Worm (Caenorhabditis elegans) whole organism, young adult: ENCODE results near the gene nspc-13.

Source experiments
- B0336.3 ChIP-seq: fragments of 200-800 bp; sonication (Bioruptor generic); IDR thresholded peaks from 2 replicates; pipeline ENCODE4 v1.3.6; 2022; ENCODE audit warnings: missing genetic modification characterization, missing compliant biosample characterization
- C17E4.6 ChIP-seq: fragments of 200-800 bp; sonication (Bioruptor generic); IDR thresholded peaks from 2 replicates; pipeline ENCODE4 v1.3.6; 2022; ENCODE audit warnings: missing genetic modification reagents, missing genetic modification characterization, missing compliant biosample characterization
- D2030.7 ChIP-seq: fragments of 200-800 bp; sonication (Bioruptor generic); IDR thresholded peaks from 2 replicates; pipeline ENCODE4 v1.3.6; 2022; ENCODE audit warnings: missing genetic modification reagents, missing genetic modification characterization, missing compliant biosample characterization
- F22D6.2 ChIP-seq: sonication (generic microtip); optimal IDR thresholded peaks from 2 replicates; lab custom pipeline; 2016; ENCODE audit warnings: mild to moderate bottlenecking, missing genetic modification characterization, missing compliant biosample characterization
- F52B5.7 ChIP-seq: sonication (generic microtip); optimal IDR thresholded peaks from 2 replicates; lab custom pipeline; 2016; ENCODE audit warnings: mild to moderate bottlenecking, missing genetic modification characterization, missing compliant biosample characterization
- F55B11.4 ChIP-seq: sonication (generic microtip); optimal IDR thresholded peaks from 2 replicates; lab custom pipeline; 2016; ENCODE audit warnings: missing compliant biosample characterization, missing genetic modification characterization, borderline replicate concordance; ENCODE audit not compliant: insufficient read depth
- F57A8.1 ChIP-seq: fragments of 200-800 bp; sonication (Bioruptor generic); optimal IDR thresholded peaks from 2 replicates; lab custom pipeline; 2018; ENCODE audit warnings: mild to moderate bottlenecking, missing genetic modification characterization, moderate library complexity, missing compliant biosample characterization
- K12H6.12 ChIP-seq: fragments of 200-800 bp; sonication (Bioruptor generic); optimal IDR thresholded peaks from 2 replicates; lab custom pipeline; 2018; ENCODE audit warnings: mild to moderate bottlenecking, missing genetic modification characterization, missing compliant biosample characterization
- Y53F4B.3 ChIP-seq: fragments of 200-800 bp; sonication (Bioruptor generic); IDR thresholded peaks from 2 replicates; pipeline ENCODE4 v1.3.6; 2022; ENCODE audit warnings: missing genetic modification reagents, missing genetic modification characterization, missing compliant biosample characterization
- Y56A3A.18 ChIP-seq: fragments of 200-800 bp; sonication (Bioruptor generic); IDR thresholded peaks from 2 replicates; pipeline ENCODE4 v1.3.6; 2022; ENCODE audit warnings: missing genetic modification reagents, missing genetic modification characterization, missing compliant biosample characterization
- Y67H2A.10 ChIP-seq: fragments of 200-800 bp; sonication (Bioruptor generic); conservative IDR thresholded peaks from 2 replicates; pipeline ENCODE4 v1.3.6; 2022; ENCODE audit warnings: missing genetic modification reagents, missing genetic modification characterization, missing compliant biosample characterization
- ama-1 ChIP-seq, 3 experiments: fragments of 150-350 bp in 1 of 3; sonication (generic microtip) in 2 of 3; optimal IDR thresholded peaks; 2 replicates each; lab custom pipeline; 2014 to 2018; ENCODE audit warnings: missing biosample characterization in 2 of 3, missing genetic modification characterization in 2 of 3, missing genetic modification reagents in 2 of 3
- attf-5 ChIP-seq: fragments of 200-800 bp; sonication (Bioruptor generic); optimal IDR thresholded peaks from 2 replicates; lab custom pipeline; 2018; ENCODE audit warnings: mild to moderate bottlenecking, missing genetic modification characterization, missing compliant biosample characterization
- attf-6 ChIP-seq: fragments of 200-800 bp; sonication (Bioruptor generic); IDR thresholded peaks from 2 replicates; pipeline ENCODE4 v1.3.6; 2022; ENCODE audit warnings: missing genetic modification reagents, missing genetic modification characterization, missing compliant biosample characterization
- bed-1 ChIP-seq: fragments of 200-800 bp; sonication (Bioruptor generic); IDR thresholded peaks from 2 replicates; pipeline ENCODE4 v1.3.6; 2022; ENCODE audit warnings: missing genetic modification reagents, missing genetic modification characterization, missing compliant biosample characterization
- cebp-2 ChIP-seq: fragments of 200-800 bp; sonication (Bioruptor generic); IDR thresholded peaks from 2 replicates; pipeline ENCODE4 v1.3.6; 2022; ENCODE audit warnings: missing genetic modification characterization, missing compliant biosample characterization
- ceh-40 ChIP-seq: fragments of 200-800 bp; sonication (Bioruptor generic); IDR thresholded peaks from 2 replicates; pipeline ENCODE4 v1.3.6; 2022; ENCODE audit warnings: missing genetic modification characterization, missing compliant biosample characterization
- ceh-91 ChIP-seq: fragments of 200-800 bp; sonication (Bioruptor generic); IDR thresholded peaks from 2 replicates; pipeline ENCODE4 v1.3.6; 2022; ENCODE audit warnings: missing genetic modification reagents, missing genetic modification characterization, missing compliant biosample characterization
- die-1 ChIP-seq: sonication (generic microtip); optimal IDR thresholded peaks from 2 replicates; lab custom pipeline; 2016; ENCODE audit warnings: missing genotype, mild to moderate bottlenecking, missing genetic modification characterization, missing compliant biosample characterization
- dpff-1 ChIP-seq: sonication (generic microtip); optimal IDR thresholded peaks from 2 replicates; lab custom pipeline; 2017; ENCODE audit warnings: mild to moderate bottlenecking, missing genetic modification characterization, missing compliant biosample characterization
- egrh-3 ChIP-seq: fragments of 200-800 bp; sonication (Bioruptor generic); IDR thresholded peaks from 2 replicates; pipeline ENCODE4 v1.3.6; 2022; ENCODE audit warnings: missing genetic modification reagents, missing genetic modification characterization, missing compliant biosample characterization
- ets-4 ChIP-seq: fragments of 200-800 bp; sonication (Bioruptor generic); optimal IDR thresholded peaks from 2 replicates; lab custom pipeline; 2018; ENCODE audit warnings: mild to moderate bottlenecking, missing genetic modification characterization, missing compliant biosample characterization
- hsf-1 ChIP-seq: fragments of 200-800 bp; sonication (Bioruptor generic); IDR thresholded peaks from 2 replicates; pipeline ENCODE4 v1.3.6; 2022; ENCODE audit warnings: missing genetic modification reagents, missing genetic modification characterization, missing compliant biosample characterization
- lag-1 ChIP-seq: fragments of 200-800 bp; sonication (Bioruptor generic); IDR thresholded peaks from 2 replicates; pipeline ENCODE4 v1.3.6; 2022; ENCODE audit warnings: missing genetic modification reagents, missing genetic modification characterization, missing compliant biosample characterization
- lin-35 ChIP-seq, 3 experiments: fragments of 150-350 bp in 2 of 3; sonication (generic microtip) in 1 of 3; optimal IDR thresholded peaks; 2 replicates each; lab custom pipeline; 2014 to 2018; ENCODE audit warnings: missing biosample characterization in 3 of 3, missing genetic modification characterization in 3 of 3, missing genetic modification reagents in 3 of 3
- lin-54 ChIP-seq: fragments of 200-800 bp; sonication (Bioruptor generic); optimal IDR thresholded peaks from 2 replicates; lab custom pipeline; 2018; ENCODE audit warnings: mild to moderate bottlenecking, missing genetic modification characterization, missing compliant biosample characterization
- lsy-27 ChIP-seq: sonication (generic microtip); optimal IDR thresholded peaks from 2 replicates; lab custom pipeline; 2017; ENCODE audit warnings: missing genetic modification characterization, mild to moderate bottlenecking, missing compliant biosample characterization, antibody characterized with exemption, missing genotype, borderline replicate concordance; ENCODE audit not compliant: insufficient read depth
- madf-3 ChIP-seq: fragments of 200-800 bp; sonication (Bioruptor generic); IDR thresholded peaks from 2 replicates; pipeline ENCODE4 v1.3.6; 2022; ENCODE audit warnings: missing genetic modification reagents, missing genetic modification characterization, missing compliant biosample characterization
- mes-4 ChIP-seq: sonication (generic microtip); optimal IDR thresholded peaks from 2 replicates; lab custom pipeline; 2016; ENCODE audit warnings: missing genotype, missing genetic modification characterization, missing compliant biosample characterization
- mxl-1 ChIP-seq: sonication (generic microtip); optimal IDR thresholded peaks from 2 replicates; lab custom pipeline; 2016; ENCODE audit warnings: missing genetic modification characterization, missing compliant biosample characterization
- nfya-1 ChIP-seq: sonication (generic microtip); optimal IDR thresholded peaks from 2 replicates; lab custom pipeline; 2017; ENCODE audit warnings: antibody characterized with exemption, missing compliant biosample characterization, missing genetic modification characterization, borderline replicate concordance; ENCODE audit not compliant: insufficient read depth
- nfya-2 ChIP-seq: fragments of 200-800 bp; sonication (Bioruptor generic); IDR thresholded peaks from 2 replicates; pipeline ENCODE4 v1.3.6; 2022; ENCODE audit warnings: missing genetic modification reagents, missing genetic modification characterization, missing compliant biosample characterization
- nfyb-1 ChIP-seq: fragments of 200-800 bp; sonication (Bioruptor generic); IDR thresholded peaks from 2 replicates; pipeline ENCODE4 v1.3.6; 2022; ENCODE audit warnings: missing genetic modification reagents, missing genetic modification characterization, missing compliant biosample characterization
- nhr-120 ChIP-seq: fragments of 200-800 bp; sonication (Bioruptor generic); IDR thresholded peaks from 2 replicates; pipeline ENCODE4 v1.3.6; 2022; ENCODE audit warnings: missing genetic modification characterization, missing compliant biosample characterization
- nhr-90 ChIP-seq: sonication (generic microtip); optimal IDR thresholded peaks from 2 replicates; lab custom pipeline; 2016; ENCODE audit warnings: missing genotype, mild to moderate bottlenecking, missing genetic modification characterization, missing compliant biosample characterization
- rpc-1 ChIP-seq, 2 experiments: fragments of 150-350 bp in 1 of 2; sonication (generic microtip) in 1 of 2; optimal IDR thresholded peaks; 2 replicates each; lab custom pipeline; 2014 to 2018; ENCODE audit warnings: missing biosample characterization in 1 of 2, missing genetic modification characterization in 1 of 2, missing genetic modification reagents in 1 of 2, missing genotype in 1 of 2
- snpc-1.3 ChIP-seq: sonication (generic microtip); optimal IDR thresholded peaks from 2 replicates; lab custom pipeline; 2017; ENCODE audit warnings: missing genetic modification characterization, mild to moderate bottlenecking, missing compliant biosample characterization, antibody characterized with exemption, moderate library complexity, missing genotype, missing genetic modification reagents; ENCODE audit not compliant: insufficient read depth
- snpc-4 ChIP-seq, 5 experiments: fragments of 150-350 bp in 1 of 5; sonication (generic microtip) in 4 of 5; optimal IDR thresholded peaks; 2 replicates each; lab custom pipeline; 2014 to 2018; ENCODE audit warnings: missing genetic modification characterization in 5 of 5, missing biosample characterization in 3 of 5, antibody characterized with exemption in 2 of 5, mild to moderate bottlenecking in 2 of 5, missing compliant biosample characterization in 2 of 5, missing genotype in 2 of 5, moderate library complexity in 2 of 5, missing genetic modification reagents in 1 of 5
- sptf-2 ChIP-seq: fragments of 200-800 bp; sonication (Bioruptor generic); optimal IDR thresholded peaks from 2 replicates; lab custom pipeline; 2018; ENCODE audit warnings: mild to moderate bottlenecking, missing genetic modification characterization, missing compliant biosample characterization
- tbp1 ChIP-seq: fragments of 200-800 bp; sonication (Bioruptor generic); optimal IDR thresholded peaks from 2 replicates; lab custom pipeline; 2018; ENCODE audit warnings: mild to moderate bottlenecking, missing genetic modification characterization, missing compliant biosample characterization
- tlf-1 ChIP-seq: fragments of 200-800 bp; sonication (Bioruptor generic); optimal IDR thresholded peaks from 2 replicates; lab custom pipeline; 2018; ENCODE audit warnings: mild to moderate bottlenecking, missing genetic modification characterization, missing compliant biosample characterization
- unc-130 ChIP-seq: sonication (generic microtip); optimal IDR thresholded peaks from 2 replicates; lab custom pipeline; 2016; ENCODE audit warnings: missing genetic modification reagents, missing genetic modification characterization, missing compliant biosample characterization
- ztf-18 ChIP-seq: sonication (generic microtip); optimal IDR thresholded peaks from 2 replicates; lab custom pipeline; 2016; ENCODE audit warnings: missing genotype, mild to moderate bottlenecking, missing genetic modification characterization, missing compliant biosample characterization
- ztf-25 ChIP-seq: fragments of 200-800 bp; sonication (Bioruptor generic); IDR thresholded peaks from 2 replicates; pipeline ENCODE4 v1.3.6; 2022; ENCODE audit warnings: missing genetic modification reagents, missing genetic modification characterization, missing compliant biosample characterization
- ztf-28 ChIP-seq: fragments of 200-800 bp; sonication (Bioruptor generic); IDR thresholded peaks from 2 replicates; pipeline ENCODE4 v1.3.6; 2022; ENCODE audit warnings: missing genetic modification reagents, missing genetic modification characterization, missing compliant biosample characterization
- ztf-6 ChIP-seq: fragments of 200-800 bp; sonication (Bioruptor generic); IDR thresholded peaks from 2 replicates; pipeline ENCODE4 v1.3.6; 2022; ENCODE audit warnings: missing genetic modification reagents, missing genetic modification characterization, missing compliant biosample characterization

nspc-13 gene

ce11 chrX:12362951-12363486, 5.8 kb downstream of the nspc-13 start (continued):
- no peak for TF ChIP-seq nfya-2 (GFP tag; lab: Robert Waterston, UW)
- TF ChIP-seq ets-4 (GFP tag; lab: Kevin White, UChicago): peak; percentile 89
- 0 out of 2 replicates have a peak, but pooled peaks have one; percentile 62 for TF ChIP-seq ztf-6
- peak; percentile 80 for TF ChIP-seq tbp1 (GFP tag; lab: Kevin White, UChicago)
- peak; percentile 38 for TF ChIP-seq sptf-2 (GFP tag; lab: Kevin White, UChicago)
- TF ChIP-seq nhr-90 (tag; lab: Kevin White, UChicago): peak; percentile 91
- no peak for TF ChIP-seq ztf-25 (GFP tag; lab: Robert Waterston, UW)
- peak; percentile 77 for TF ChIP-seq C17E4.6 (GFP tag; lab: Robert Waterston, UW)
- peak; percentile 85 for TF ChIP-seq F57A8.1 (GFP tag; lab: Kevin White, UChicago)
- TF ChIP-seq F52B5.7 (tag; lab: Kevin White, UChicago): peak; percentile 77
- no peak for TF ChIP-seq nhr-120 (GFP tag; lab: Robert Waterston, UW)
- TF ChIP-seq madf-3: peak; percentile 72
- no peak for TF ChIP-seq mxl-1 (tag; lab: Kevin White, UChicago)
- 0 out of 2 replicates have a peak, but pooled peaks have one; percentile 28 for TF ChIP-seq ceh-40 (GFP tag; lab: Robert Waterston, UW)
- TF ChIP-seq Y56A3A.18 (GFP tag; lab: Robert Waterston, UW): peak; percentile 98
- TF ChIP-seq ama-1 (optimal IDR thresholded peaks at IDR 0.05; lab: Kevin White, UChicago): no peak
- peak in 1 of 2 experiments; percentile 73 for TF ChIP-seq ama-1 (GFP tag; optimal IDR thresholded peaks at IDR 0.05; lab: Kevin White, UChicago)
- peak; percentile 86 for TF ChIP-seq dpff-1 (tag; lab: Kevin White, UChicago)
- peak; percentile 95 for TF ChIP-seq nfyb-1 (GFP tag; lab: Robert Waterston, UW)
- no peak for TF ChIP-seq lsy-27
- TF ChIP-seq egrh-3: 0 out of 2 replicates have a peak, but pooled peaks have one; percentile 16
- no peak for TF ChIP-seq ztf-28
- TF ChIP-seq F55B11.4: no peak
- no peak for TF ChIP-seq Y53F4B.3 (GFP tag; lab: Robert Waterston, UW)
- 0 out of 2 replicates have a peak, but pooled peaks have one; percentile 20 for TF ChIP-seq hsf-1 (GFP tag; lab: Robert Waterston, UW)
- TF ChIP-seq snpc-4 (GFP tag; optimal IDR thresholded peaks at IDR 0.05; lab: Kevin White, UChicago): peak; percentile 51
- TF ChIP-seq snpc-4 (tag; optimal IDR thresholded peaks at IDR 0.05; lab: Kevin White, UChicago): peak; percentile 71 to 86 (median 82)
- TF ChIP-seq bed-1 (GFP tag; lab: Robert Waterston, UW): no peak
- TF ChIP-seq F22D6.2 (tag; lab: Kevin White, UChicago): peak; percentile 94
- no peak for TF ChIP-seq nfya-1
- TF ChIP-seq K12H6.12 (tag; lab: Kevin White, UChicago): peak; percentile 96
- TF ChIP-seq lin-35 (GFP tag; optimal IDR thresholded peaks at IDR 0.05; lab: Kevin White, UChicago): peak in 2 of 3 experiments; percentile 86 to 98
- no peak for TF ChIP-seq D2030.7 (GFP tag; lab: Robert Waterston, UW)
- TF ChIP-seq die-1 (tag; lab: Kevin White, UChicago): peak; percentile 66
- TF ChIP-seq mes-4 (tag; lab: Kevin White, UChicago): no peak
- peak; percentile 54 for TF ChIP-seq attf-5
- TF ChIP-seq attf-6 (GFP tag; lab: Robert Waterston, UW): no peak
- peak; percentile 97 for TF ChIP-seq tlf-1 (GFP tag; lab: Kevin White, UChicago)
- no peak for TF ChIP-seq ceh-91 (GFP tag; lab: Robert Waterston, UW)
- TF ChIP-seq lag-1 (GFP tag; lab: Robert Waterston, UW): peak; percentile 84; the same call in 1 of the 2 replicates
- TF ChIP-seq snpc-1.3: no peak
- TF ChIP-seq unc-130: peak; percentile 33
- no peak for TF ChIP-seq Y67H2A.10
- TF ChIP-seq cebp-2 (GFP tag; lab: Robert Waterston, UW): peak; percentile 93; the same call in 1 of the 2 replicates
- TF ChIP-seq ztf-18 (tag; lab: Kevin White, UChicago): peak; percentile 79
- TF ChIP-seq rpc-1 (optimal IDR thresholded peaks at IDR 0.05; lab: Kevin White, UChicago): peak; percentile 15
- TF ChIP-seq rpc-1 (tag; optimal IDR thresholded peaks at IDR 0.05; lab: Kevin White, UChicago): no peak
- peak; percentile 99 for TF ChIP-seq B0336.3
- peak; percentile 88 for TF ChIP-seq lin-54
